Worm (Caenorhabditis elegans) whole organism, late embryonic: ENCODE measurements around the gene R08D7.7.

Source experiments
- ceh-6 ChIP-seq: fragments of 200-800 bp; sonication (Bioruptor generic); optimal IDR thresholded peaks from 2 replicates; lab custom pipeline; 2018; ENCODE audit warnings: mild to moderate bottlenecking, missing genetic modification characterization, missing compliant biosample characterization
- hlh-30 ChIP-seq: sonication (generic microtip); optimal IDR thresholded peaks from 2 replicates; lab custom pipeline; 2017; ENCODE audit warnings: antibody characterized with exemption, missing genetic modification characterization, missing compliant biosample characterization; ENCODE audit not compliant: insufficient read depth
- pha-4 ChIP-seq: fragments of 150-350 bp; optimal IDR thresholded peaks from 2 replicates; lab custom pipeline; 2018; ENCODE audit warnings: missing biosample characterization, missing genetic modification reagents, missing genetic modification characterization

DNA sequence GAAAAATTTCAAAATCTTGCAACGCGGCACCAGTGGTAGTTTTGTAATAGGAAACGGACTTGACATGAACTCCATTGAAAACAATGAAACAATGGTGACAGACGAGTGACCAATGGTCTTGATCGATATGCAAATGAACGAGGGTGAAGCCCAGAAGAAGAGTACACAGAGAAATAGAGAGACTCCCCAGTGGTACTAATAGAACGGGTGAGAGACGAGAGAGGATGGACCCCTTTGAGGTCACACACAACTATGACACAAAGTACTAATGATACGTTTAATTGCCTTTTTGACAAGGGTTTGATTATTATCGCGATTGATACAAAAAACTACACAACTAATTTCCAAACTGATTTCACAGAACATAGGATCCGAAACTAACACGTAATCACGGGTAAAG, 20.2 kb downstream of the R08D7.7 start, which contains the start of gene F59B2.8:
- no peak for TF ChIP-seq hlh-30 (tag; lab: Kevin White, UChicago)
- no peak for TF ChIP-seq ceh-6 (GFP tag; lab: Kevin White, UChicago)
- no peak for TF ChIP-seq pha-4 (tag; lab: Kevin White, UChicago)
